Worm (Caenorhabditis elegans): ENCODE measurements around the gene C39B10.1.

DNA sequence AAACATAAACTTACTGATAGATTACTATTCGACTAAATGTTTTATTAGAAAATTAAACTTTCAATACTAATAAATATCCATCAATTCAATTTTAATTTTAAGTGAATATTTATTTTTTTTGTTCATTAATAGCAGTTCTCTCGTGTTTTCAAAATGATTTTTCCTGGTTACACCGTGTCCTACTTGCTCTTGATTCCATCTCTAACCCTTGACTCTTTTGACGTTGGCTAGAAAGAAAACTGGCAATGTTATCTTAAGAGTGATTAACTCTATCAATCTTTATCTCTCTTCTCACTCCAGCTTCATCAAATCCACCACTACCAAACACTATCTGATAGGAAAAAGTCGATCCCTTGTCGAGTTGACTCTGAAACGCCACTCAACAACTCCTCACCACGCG lies 51.0 kb downstream of the C39B10.1 start, which contains the start of gene acr-8:
- TF ChIP-seq ama-1 (optimal IDR thresholded peaks at IDR 0.05), result no peak
- TF ChIP-seq dmd-4 (tag; optimal IDR thresholded peaks at IDR 0.05; ENCODE audit: borderline replicate concordance), result no peak
- no peak for TF ChIP-seq pha-4 (tag; optimal IDR thresholded peaks at IDR 0.05)
- no peak for TF ChIP-seq ceh-34 (tag; optimal IDR thresholded peaks at IDR 0.05)
- TF ChIP-seq ceh-9 (tag; optimal IDR thresholded peaks at IDR 0.05), result no peak
- no peak for TF ChIP-seq pag-3 (tag; optimal IDR thresholded peaks at IDR 0.05; ENCODE audit: borderline replicate concordance)
- no peak for TF ChIP-seq zip-5 (tag; optimal IDR thresholded peaks at IDR 0.05)
- no peak for TF ChIP-seq K02D7.2 (tag; optimal IDR thresholded peaks at IDR 0.05)

All from whole organism, late embryonic.